Fruit fly (Drosophila melanogaster): Measurements from ENCODE around the gene CG34331.

DNA sequence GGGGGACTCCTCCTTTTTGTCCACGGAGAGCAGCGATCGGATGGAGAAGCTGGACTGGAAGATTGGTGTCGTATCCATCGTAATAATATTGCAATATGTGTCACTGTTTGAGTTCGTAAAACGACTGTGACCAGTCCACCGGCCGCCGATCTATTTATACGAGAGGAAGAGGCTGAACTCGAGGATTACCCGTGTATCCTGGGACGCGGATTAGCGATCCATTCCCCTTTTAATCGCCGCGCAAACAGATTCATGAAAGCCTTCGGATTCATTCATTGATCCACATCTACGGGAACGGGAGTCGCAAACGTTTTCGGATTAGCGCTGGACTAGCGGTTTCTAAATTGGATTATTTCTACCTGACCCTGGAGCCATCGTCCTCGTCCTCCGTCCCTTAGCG is 29.9 kb upstream of the CG34331 start, which contains the start of gene fd19B:
- TF ChIP-seq ttk (optimal IDR thresholded peaks at IDR 0.05) (no peak), h (optimal IDR thresholded peaks at IDR 0.05) (no peak)
